Fruit fly (Drosophila melanogaster) whole organism, embryonic: ENCODE measurements around the gene CG4313.

ENCODE experiments used
- Ada2b ChIP-seq: fragments of 200-800 bp; sonication (Bioruptor generic); IDR thresholded peaks from 2 replicates; pipeline ENCODE4 v1.3.6; 2022; ENCODE audit warnings: missing biosample characterization, missing genetic modification characterization
- CG10321 ChIP-seq: fragments of 200-800 bp; sonication (Bioruptor generic); IDR thresholded peaks from 2 replicates; pipeline ENCODE4 v1.3.6; 2022; ENCODE audit warnings: missing biosample characterization, missing genetic modification characterization
- CG10654 ChIP-seq: fragments of 200-800 bp; sonication (Bioruptor generic); optimal IDR thresholded peaks from 2 replicates; lab custom pipeline; 2016; ENCODE audit warnings: missing biosample characterization, missing genetic modification characterization
- CG13296 ChIP-seq: fragments of 200-800 bp; sonication (Bioruptor generic); optimal IDR thresholded peaks from 3 replicates; lab custom pipeline; 2018; ENCODE audit warnings: missing biosample characterization, mild to moderate bottlenecking, missing genetic modification characterization
- CG15601 ChIP-seq: fragments of 200-800 bp; sonication (Bioruptor generic); optimal IDR thresholded peaks from 3 replicates; lab custom pipeline; 2019; ENCODE audit warnings: missing biosample characterization, mild to moderate bottlenecking, missing genetic modification characterization, moderate library complexity
- CG17612 ChIP-seq: fragments of 200-800 bp; sonication (Bioruptor generic); IDR thresholded peaks from 2 replicates; pipeline ENCODE4 v1.3.6; 2022; ENCODE audit warnings: missing biosample characterization, missing genetic modification characterization
- CG17829 ChIP-seq: fragments of 200-800 bp; optimal IDR thresholded peaks from 2 replicates; lab custom pipeline; 2019; ENCODE audit warnings: missing biosample characterization, mild to moderate bottlenecking, missing genetic modification characterization, moderate library complexity
- CG2199 ChIP-seq: fragments of 200-800 bp; sonication (Bioruptor generic); IDR thresholded peaks from 3 replicates; pipeline ENCODE4 v1.3.6; 2022; ENCODE audit warnings: missing biosample characterization, missing genetic modification characterization
- CG3163 ChIP-seq: fragments of 200-800 bp; sonication (Bioruptor generic); optimal IDR thresholded peaks from 3 replicates; lab custom pipeline; 2016; ENCODE audit warnings: missing biosample characterization, missing genetic modification characterization
- CG7372 ChIP-seq: fragments of 200-800 bp; sonication (Bioruptor generic); IDR thresholded peaks from 2 replicates; pipeline ENCODE4 v1.3.6; 2022; ENCODE audit warnings: missing biosample characterization, missing genetic modification characterization
- CG9932 ChIP-seq: fragments of 200-800 bp; sonication (Bioruptor generic); IDR thresholded peaks from 2 replicates; pipeline ENCODE4 v1.3.6; 2022; ENCODE audit warnings: missing biosample characterization, missing genetic modification characterization
- CkIIα-i1 ChIP-seq: fragments of 200-800 bp; sonication (Bioruptor generic); IDR thresholded peaks from 2 replicates; pipeline ENCODE4 v1.3.6; 2022; ENCODE audit warnings: missing biosample characterization, missing genetic modification characterization
- Dad ChIP-seq: fragments of 200-800 bp; sonication (Bioruptor generic); optimal IDR thresholded peaks from 3 replicates; lab custom pipeline; 2016; ENCODE audit warnings: missing biosample characterization, missing genetic modification characterization
- Deaf1 ChIP-seq: fragments of 200-800 bp; optimal IDR thresholded peaks from 3 replicates; lab custom pipeline; 2019; ENCODE audit warnings: missing biosample characterization, mild to moderate bottlenecking, missing genetic modification characterization, moderate library complexity
- Drgx ChIP-seq: fragments of 200-800 bp; sonication (Bioruptor generic); IDR thresholded peaks from 2 replicates; pipeline ENCODE4 v1.3.6; 2022; ENCODE audit warnings: missing biosample characterization, missing genetic modification characterization
- E2f1 ChIP-seq: fragments of 200-800 bp; sonication (Bioruptor generic); IDR thresholded peaks from 2 replicates; pipeline ENCODE4 v1.3.6; 2022; ENCODE audit warnings: missing biosample characterization, missing genetic modification characterization
- Lpt ChIP-seq: fragments of >200 bp; optimal IDR thresholded peaks from 2 replicates; lab custom pipeline; 2018; ENCODE audit warnings: missing biosample characterization, missing genetic modification characterization
- MBD-R2 ChIP-seq: fragments of 200-800 bp; sonication (Bioruptor generic); IDR thresholded peaks from 2 replicates; pipeline ENCODE4 v1.3.6; 2022; ENCODE audit warnings: missing biosample characterization, missing genetic modification characterization
- Med ChIP-seq: fragments of 200-800 bp; sonication (Bioruptor generic); peaks from one replicate; lab custom pipeline; 2016; ENCODE audit warnings: missing biosample characterization, missing genetic modification characterization, mild to moderate bottlenecking, inconsistent platforms, moderate library complexity
- Mrtf ChIP-seq: fragments of 200-800 bp; sonication (Bioruptor generic); IDR thresholded peaks from 3 replicates; pipeline ENCODE4 v1.3.6; 2022; ENCODE audit warnings: missing biosample characterization, missing genetic modification characterization
- NC2α ChIP-seq: fragments of 200-800 bp; sonication (Bioruptor generic); optimal IDR thresholded peaks from 2 replicates; lab custom pipeline; 2016; ENCODE audit warnings: missing biosample characterization, missing genetic modification characterization
- Stat92E ChIP-seq, 3 experiments: fragments of >200 bp in 2 of 3; fragments of 200-800 bp in 1 of 3; sonication (Bioruptor generic) in 1 of 3; optimal IDR thresholded peaks; 2 replicates each; lab custom pipeline; 2017 to 2019; ENCODE audit warnings: missing biosample characterization in 3 of 3, missing genetic modification characterization in 3 of 3, mild to moderate bottlenecking in 1 of 3, moderate library complexity in 1 of 3
- TFAM ChIP-seq: fragments of 200-800 bp; sonication (Bioruptor generic); optimal IDR thresholded peaks from 2 replicates; lab custom pipeline; 2017; ENCODE audit warnings: missing biosample characterization, missing genetic modification characterization, inconsistent platforms
- Trl ChIP-seq, 3 experiments: fragments of >200 bp in 2 of 3; fragments of 200-800 bp in 1 of 3; sonication (Bioruptor generic) in 1 of 3; optimal IDR thresholded peaks; 2 replicates in 1 of 3; 3 replicates in 2 of 3; lab custom pipeline; 2016 to 2017; ENCODE audit warnings: missing biosample characterization in 1 of 3, missing genetic modification characterization in 1 of 3
- abd-A ChIP-seq: fragments of 200-800 bp; sonication (Bioruptor generic); optimal IDR thresholded peaks from 3 replicates; lab custom pipeline; 2019; ENCODE audit warnings: missing biosample characterization, mild to moderate bottlenecking, missing genetic modification characterization, moderate library complexity
- al ChIP-seq: fragments of 200-800 bp; sonication (Bioruptor generic); IDR thresholded peaks from 2 replicates; pipeline ENCODE4 v1.3.6; 2022; ENCODE audit warnings: missing biosample characterization, missing genetic modification characterization
- amos ChIP-seq: fragments of 200-800 bp; sonication (Bioruptor generic); IDR thresholded peaks from 2 replicates; pipeline ENCODE4 v1.3.6; 2022; ENCODE audit warnings: missing biosample characterization, missing genetic modification characterization; ENCODE audit not compliant: partially characterized antibody
- az2 ChIP-seq: fragments of 200-800 bp; sonication (Bioruptor generic); optimal IDR thresholded peaks from 3 replicates; lab custom pipeline; 2016; ENCODE audit warnings: missing biosample characterization, missing genetic modification characterization
- bsh ChIP-seq, 2 experiments: fragments of 200-800 bp; sonication (Bioruptor generic); optimal IDR thresholded peaks; 2 replicates each; lab custom pipeline; 2017 to 2018; ENCODE audit warnings: mild to moderate bottlenecking in 2 of 2, missing biosample characterization in 2 of 2, missing genetic modification characterization in 2 of 2, moderate library complexity in 1 of 2
- chm ChIP-seq: fragments of 200-800 bp; sonication (Bioruptor generic); IDR thresholded peaks from 2 replicates; pipeline ENCODE4 v1.3.6; 2022; ENCODE audit warnings: missing biosample characterization, missing genetic modification characterization
- cwo ChIP-seq: fragments of 200-800 bp; sonication (Bioruptor generic); optimal IDR thresholded peaks from 3 replicates; lab custom pipeline; 2017; ENCODE audit warnings: missing biosample characterization, missing genetic modification characterization, mild to moderate bottlenecking, moderate library complexity, missing genetic modification reagents
- gsb ChIP-seq: fragments of 200-800 bp; sonication (Bioruptor generic); IDR thresholded peaks from 2 replicates; pipeline ENCODE4 v1.3.6; 2022; ENCODE audit warnings: missing biosample characterization, missing genetic modification characterization
- jigr1 ChIP-seq: fragments of 200-800 bp; sonication (Bioruptor generic); IDR thresholded peaks from 3 replicates; pipeline ENCODE4 v1.3.6; 2022; ENCODE audit warnings: missing biosample characterization, missing genetic modification characterization
- jumu ChIP-seq: fragments of 200-800 bp; sonication (Bioruptor generic); optimal IDR thresholded peaks from 3 replicates; lab custom pipeline; 2016; ENCODE audit warnings: missing biosample characterization, missing genetic modification characterization
- lmd ChIP-seq: fragments of 200-800 bp; sonication (Bioruptor generic); IDR thresholded peaks from 2 replicates; pipeline ENCODE4 v1.3.6; 2022; ENCODE audit warnings: missing biosample characterization, missing genetic modification characterization
- mam ChIP-seq: fragments of 200-800 bp; sonication (Bioruptor generic); optimal IDR thresholded peaks from 3 replicates; lab custom pipeline; 2016; ENCODE audit warnings: missing biosample characterization, missing genetic modification characterization
- nau ChIP-seq: fragments of 200-800 bp; sonication (Bioruptor generic); optimal IDR thresholded peaks from 3 replicates; lab custom pipeline; 2017; ENCODE audit warnings: missing biosample characterization, mild to moderate bottlenecking, missing genetic modification characterization, missing genetic modification reagents
- pan ChIP-seq, 4 experiments: fragments of >200 bp in 3 of 4; fragments of 200-800 bp in 1 of 4; sonication (Bioruptor generic) in 1 of 4; optimal IDR thresholded peaks in 3 of 4; IDR thresholded peaks in 1 of 4; 2 replicates each; pipeline versions ENCODE4 v1.3.6 to Lab custom; 2017 to 2022; ENCODE audit warnings: missing biosample characterization in 2 of 4, missing genetic modification characterization in 2 of 4, mixed read lengths in 1 of 4
- salm ChIP-seq: fragments of 200-800 bp; sonication (Bioruptor generic); optimal IDR thresholded peaks from 2 replicates; lab custom pipeline; 2018; ENCODE audit warnings: missing biosample characterization, mild to moderate bottlenecking, missing genetic modification characterization
- scrt ChIP-seq: fragments of 200-800 bp; sonication (Bioruptor generic); optimal IDR thresholded peaks from 2 replicates; lab custom pipeline; 2018; ENCODE audit warnings: missing biosample characterization, mild to moderate bottlenecking, missing genetic modification characterization, moderate library complexity
- sisA ChIP-seq: fragments of 200-800 bp; sonication (Bioruptor generic); IDR thresholded peaks from 2 replicates; pipeline ENCODE4 v1.3.6; 2022; ENCODE audit warnings: missing biosample characterization, missing genetic modification characterization
- slp2 ChIP-seq: fragments of 200-800 bp; sonication (Bioruptor generic); optimal IDR thresholded peaks from 2 replicates; lab custom pipeline; 2016; ENCODE audit warnings: missing biosample characterization, missing genetic modification characterization
- sna ChIP-seq: fragments of 200-800 bp; sonication (Bioruptor generic); IDR thresholded peaks from 2 replicates; pipeline ENCODE4 v1.3.6; 2022; ENCODE audit warnings: missing biosample characterization, missing genetic modification characterization; ENCODE audit not compliant: partially characterized antibody
- sqz ChIP-seq: fragments of 200-800 bp; sonication (Bioruptor generic); optimal IDR thresholded peaks from 3 replicates; lab custom pipeline; 2018; ENCODE audit warnings: missing biosample characterization, mild to moderate bottlenecking, missing genetic modification characterization
- tup ChIP-seq: fragments of 200-800 bp; sonication (Bioruptor generic); optimal IDR thresholded peaks from 2 replicates; lab custom pipeline; 2016; ENCODE audit warnings: missing biosample characterization, mild to moderate bottlenecking, missing genetic modification characterization, moderate library complexity
- unpg ChIP-seq: fragments of 200-800 bp; sonication (Bioruptor generic); optimal IDR thresholded peaks from 3 replicates; lab custom pipeline; 2018; ENCODE audit warnings: missing biosample characterization, mild to moderate bottlenecking, missing genetic modification characterization, moderate library complexity

The CG4313 gene

dm6 chrX:2069787-2070707 lies 28.4 kb downstream of the CG4313 start (continued):
- TF ChIP-seq Drgx (GFP tag; lab: Robert Waterston, UW) (no peak), Trl (optimal IDR thresholded peaks at IDR 0.05; lab: Kevin White, UChicago) (peak; percentile 12 to 54), Trl (GFP tag; optimal IDR thresholded peaks at IDR 0.05; lab: Kevin White, UChicago) (no peak), amos (GFP tag; lab: Robert Waterston, UW) (0 out of 2 replicates have a peak, but pooled peaks have one; percentile 6), lmd (GFP tag; lab: Robert Waterston, UW) (no peak), Med (GFP tag; lab: Kevin White, UChicago) (peak; percentile 9), cwo (GFP tag; lab: Kevin White, UChicago) (peak; percentile 34), jumu (GFP tag; lab: Kevin White, UChicago) (no peak), CG3163 (GFP tag; lab: Kevin White, UChicago) (peak; percentile 78)

dm6 chrX:2070708-2071063 lies 29.0 kb downstream of the CG4313 start:
- TF ChIP-seq Stat92E (GFP tag; optimal IDR thresholded peaks at IDR 0.05; lab: Kevin White, UChicago) (no peak), CG17612 (GFP tag; lab: Robert Waterston, UW) (no peak), Mrtf (GFP tag; lab: Robert Waterston, UW) (peak; percentile 76), jigr1 (GFP tag; lab: Robert Waterston, UW) (peak; percentile 11; the same call in 1 of the 3 replicates), Ada2b (peak; percentile 76), CG17829 (tag; lab: Kevin White, UChicago) (peak; percentile 34), pan (optimal IDR thresholded peaks at IDR 0.05; lab: Kevin White, UChicago) (no peak), pan (GFP tag; optimal IDR thresholded peaks at IDR 0.05 in 1 of 2, IDR thresholded peaks at IDR 0.05 in 1 of 2) (peak in 1 of 2 experiments; percentile 74), az2 (peak; percentile 13), E2f1 (GFP tag; lab: Robert Waterston, UW) (peak; percentile 41; the same call in 1 of the 2 replicates), CG2199 (GFP tag; lab: Robert Waterston, UW) (peak; percentile 34; the same call in 1 of the 3 replicates), NC2α (GFP tag; lab: Kevin White, UChicago) (no peak), sna (GFP tag; lab: Robert Waterston, UW) (no peak), CG15601 (tag; lab: Kevin White, UChicago) (no peak), mam (GFP tag; lab: Kevin White, UChicago) (peak; percentile 74), CG10654 (GFP tag; lab: Kevin White, UChicago) (peak; percentile 12), Dad (GFP tag; lab: Kevin White, UChicago) (peak; percentile 7), nau (GFP tag; lab: Kevin White, UChicago) (no peak), sqz (GFP tag; lab: Kevin White, UChicago) (no peak), MBD-R2 (peak; percentile 52; the same call in 1 of the 2 replicates), abd-A (tag; lab: Kevin White, UChicago) (peak; percentile 5), gsb (GFP tag; lab: Robert Waterston, UW) (peak; percentile 50; the same call in 1 of the 2 replicates), Deaf1 (tag; lab: Kevin White, UChicago) (peak; percentile 31), unpg (GFP tag; lab: Kevin White, UChicago) (peak; percentile 55), sisA (peak; percentile 69), TFAM (GFP tag; lab: Kevin White, UChicago) (no peak), Lpt (GFP tag; lab: Kevin White, UChicago) (no peak), salm (tag; lab: Kevin White, UChicago) (peak; percentile 35), slp2 (GFP tag; lab: Kevin White, UChicago) (peak; percentile 35), cwo (GFP tag; lab: Kevin White, UChicago) (peak; percentile 65), CG10321 (GFP tag; lab: Robert Waterston, UW) (no peak), al (GFP tag; lab: Robert Waterston, UW) (peak; percentile 68), CG9932 (GFP tag; lab: Robert Waterston, UW) (peak; percentile 83), CkIIα-i1 (GFP tag; lab: Robert Waterston, UW) (no peak), CG13296 (GFP tag; lab: Kevin White, UChicago) (peak; percentile 68), bsh (GFP tag; optimal IDR thresholded peaks at IDR 0.05; lab: Kevin White, UChicago) (peak; percentile 31 to 49), CG7372 (GFP tag; lab: Robert Waterston, UW) (peak; percentile 78), chm (GFP tag; lab: Robert Waterston, UW) (0 out of 2 replicates have a peak, but pooled peaks have one; percentile 38), tup (no peak), scrt (GFP tag; lab: Kevin White, UChicago) (peak; percentile 43)
